Worm (Caenorhabditis elegans): ENCODE data around the gene wdr-20.

The wdr-20 gene

DNA sequence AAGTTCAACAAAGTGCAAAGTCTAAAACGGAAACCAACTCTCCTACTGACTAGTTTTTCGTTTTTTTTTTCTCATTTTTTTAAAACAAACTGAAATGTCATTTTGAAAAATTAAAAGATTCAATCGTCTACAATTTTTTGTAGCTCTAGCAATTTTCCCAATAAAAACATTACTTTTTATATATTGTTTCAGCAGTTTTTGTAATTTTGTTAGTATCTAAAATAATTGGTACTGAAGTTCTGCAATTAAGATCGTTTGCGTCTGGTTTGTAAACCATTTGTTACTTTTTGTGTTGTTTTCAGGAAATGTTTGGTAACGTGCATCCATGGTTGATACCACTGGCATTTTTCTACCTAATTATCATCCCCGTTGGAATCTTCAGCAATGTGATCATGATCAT lies 24.6 kb upstream of the wdr-20 start, which contains the start of gene srsx-30:
srsx-30 (plus strand) TSS at position 301 of the 400 bp plus-strand sequence.
- no peak for TF ChIP-seq Y55F3AM.14 (GFP tag; optimal IDR thresholded peaks at IDR 0.05)
- TF ChIP-seq nhr-11 (tag; optimal IDR thresholded peaks at IDR 0.05), result no peak
- no peak for TF ChIP-seq mdl-1 (tag; optimal IDR thresholded peaks at IDR 0.05)
- TF ChIP-seq R02D3.7 (tag; optimal IDR thresholded peaks at IDR 0.05), result no peak
- no peak for TF ChIP-seq sma-3 (GFP tag; optimal IDR thresholded peaks at IDR 0.05)
- TF ChIP-seq nhr-129 (tag; optimal IDR thresholded peaks at IDR 0.05), result no peak
- no peak for TF ChIP-seq nhr-10 (tag; optimal IDR thresholded peaks at IDR 0.05)
- no peak for TF ChIP-seq nhr-21 (tag; optimal IDR thresholded peaks at IDR 0.05)
- TF ChIP-seq ztf-11 (tag; optimal IDR thresholded peaks at IDR 0.05), result no peak
- no peak for TF ChIP-seq fos-1 (tag; optimal IDR thresholded peaks at IDR 0.05)
- no peak for TF ChIP-seq lin-11 (tag; optimal IDR thresholded peaks at IDR 0.05)
- TF ChIP-seq skn-1 (tag; optimal IDR thresholded peaks at IDR 0.05), result no peak
- TF ChIP-seq snpc-4 (tag; optimal IDR thresholded peaks at IDR 0.05), result no peak
- TF ChIP-seq crh-2 (tag; optimal IDR thresholded peaks at IDR 0.05), result no peak
- no peak for TF ChIP-seq elt-1 (tag; optimal IDR thresholded peaks at IDR 0.05)
- TF ChIP-seq aly-2 (tag; optimal IDR thresholded peaks at IDR 0.05), result no peak
- TF ChIP-seq unc-62 (GFP tag; optimal IDR thresholded peaks at IDR 0.05), result no peak
- no peak for TF ChIP-seq sem-4 (tag; optimal IDR thresholded peaks at IDR 0.05)
- TF ChIP-seq blmp-1 (tag; optimal IDR thresholded peaks at IDR 0.05; ENCODE audit: insufficient read depth), result no peak

DNA sequence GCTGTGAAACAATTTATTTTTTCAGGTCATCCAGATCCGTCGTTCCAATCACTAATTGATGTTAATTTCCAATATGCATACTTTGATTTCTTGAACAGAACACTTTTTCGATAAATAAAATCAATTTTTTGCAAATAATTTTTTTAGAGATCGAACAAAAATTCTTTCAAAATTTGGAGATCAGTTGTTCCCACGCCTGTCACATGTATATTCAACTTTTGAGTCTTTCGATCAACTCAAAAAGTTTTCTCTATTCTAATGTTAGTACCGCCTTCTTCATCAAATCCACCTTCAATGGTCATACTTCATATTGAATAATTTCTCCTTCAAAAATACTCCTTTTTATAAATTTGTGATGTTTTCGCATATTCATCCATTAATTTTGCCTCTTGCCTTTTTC lies 20.7 kb upstream of the wdr-20 start, which contains the start of gene srsx-29:
srsx-29 (plus strand) TSS at position 301 of the 400 bp plus-strand sequence.
- TF ChIP-seq alr-1 (tag; optimal IDR thresholded peaks at IDR 0.05), result no peak
- TF ChIP-seq C34F6.9 (tag; optimal IDR thresholded peaks at IDR 0.05), result no peak
- TF ChIP-seq sma-3 (GFP tag; optimal IDR thresholded peaks at IDR 0.05), result no peak
- no peak for TF ChIP-seq crh-2 (tag; optimal IDR thresholded peaks at IDR 0.05)

DNA sequence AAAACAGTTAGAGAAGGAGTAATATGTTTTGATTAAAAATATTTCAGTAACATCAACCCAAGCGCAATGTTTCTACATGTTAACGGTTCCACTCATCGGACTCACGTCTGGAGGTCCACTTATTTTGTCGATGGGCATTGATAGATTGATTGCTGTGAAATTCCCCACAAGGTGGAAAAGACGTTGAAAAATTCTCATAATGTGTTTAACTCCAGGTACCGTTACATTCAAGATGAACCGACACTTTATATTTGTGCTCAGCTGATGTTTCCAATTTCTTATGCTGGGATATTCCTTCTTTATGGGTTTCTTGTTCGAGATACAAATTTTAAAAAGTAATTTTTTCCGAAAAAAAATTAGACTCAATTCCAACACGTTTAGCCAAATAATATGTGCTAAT lies 19.1 kb upstream of the wdr-20 start:
- TF ChIP-seq sma-3 (GFP tag; optimal IDR thresholded peaks at IDR 0.05), result no peak
- TF ChIP-seq peb-1 (tag; optimal IDR thresholded peaks at IDR 0.05), result no peak
- no peak for TF ChIP-seq snpc-4 (tag; optimal IDR thresholded peaks at IDR 0.05)
- TF ChIP-seq F13H6.1 (tag; optimal IDR thresholded peaks at IDR 0.05), result no peak
- no peak for TF ChIP-seq mdl-1 (tag; optimal IDR thresholded peaks at IDR 0.05)
- TF ChIP-seq ZK546.5 (tag; optimal IDR thresholded peaks at IDR 0.05), result no peak
- no peak for TF ChIP-seq dmd-4 (tag; optimal IDR thresholded peaks at IDR 0.05)
- TF ChIP-seq ceh-16 (tag; optimal IDR thresholded peaks at IDR 0.05), result no peak
- no peak for TF ChIP-seq lin-13 (GFP tag; optimal IDR thresholded peaks at IDR 0.05)
- TF ChIP-seq C34F6.9 (tag; optimal IDR thresholded peaks at IDR 0.05), result no peak
- no peak for TF ChIP-seq lin-39 (tag; optimal IDR thresholded peaks at IDR 0.05)
- TF ChIP-seq gmeb-1 (tag; optimal IDR thresholded peaks at IDR 0.05), result no peak
- TF ChIP-seq aly-2 (tag; optimal IDR thresholded peaks at IDR 0.05), result no peak
- TF ChIP-seq skn-1 (tag; optimal IDR thresholded peaks at IDR 0.05), result no peak
- TF ChIP-seq ceh-82 (tag; optimal IDR thresholded peaks at IDR 0.05), result no peak
- no peak for TF ChIP-seq nhr-11 (tag; optimal IDR thresholded peaks at IDR 0.05)
- no peak for TF ChIP-seq zag-1 (tag; optimal IDR thresholded peaks at IDR 0.05)
- TF ChIP-seq Y55F3AM.14 (GFP tag; optimal IDR thresholded peaks at IDR 0.05), result no peak
- no peak for TF ChIP-seq ztf-4 (tag; optimal IDR thresholded peaks at IDR 0.05)

DNA sequence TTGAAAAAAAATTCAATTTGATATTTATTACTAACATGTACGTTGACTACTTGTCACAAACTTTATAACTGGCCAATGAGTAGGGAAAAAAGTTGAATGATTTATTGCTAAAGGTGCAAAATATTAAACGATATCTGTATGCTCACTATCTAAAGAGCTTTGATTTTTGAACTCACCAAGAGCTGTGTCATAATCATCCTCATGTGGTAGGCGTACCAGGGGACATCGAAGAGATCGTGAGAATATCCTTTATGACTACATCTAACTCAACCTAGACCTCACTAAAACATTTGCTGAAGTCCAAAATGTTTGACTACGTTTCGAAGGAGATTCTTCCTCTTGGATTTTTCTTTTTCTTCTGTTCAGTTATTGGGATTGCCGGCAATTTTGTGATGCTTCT lies 18.3 kb upstream of the wdr-20 start, which contains the start of gene srsx-28:
srsx-28 (plus strand) TSS at position 301 of the 400 bp plus-strand sequence.
- no peak for TF ChIP-seq mab-5 (tag; optimal IDR thresholded peaks at IDR 0.05)
- TF ChIP-seq aly-2 (tag; optimal IDR thresholded peaks at IDR 0.05), result no peak
- no peak for TF ChIP-seq nhr-6 (tag; optimal IDR thresholded peaks at IDR 0.05)
- TF ChIP-seq R02D3.7 (tag; optimal IDR thresholded peaks at IDR 0.05), result no peak
- no peak for TF ChIP-seq alr-1 (tag; optimal IDR thresholded peaks at IDR 0.05)
- TF ChIP-seq nhr-11 (tag; optimal IDR thresholded peaks at IDR 0.05), result no peak
- TF ChIP-seq nhr-21 (tag; optimal IDR thresholded peaks at IDR 0.05), result no peak
- TF ChIP-seq blmp-1 (tag; optimal IDR thresholded peaks at IDR 0.05; ENCODE audit: insufficient read depth), result no peak
- no peak for TF ChIP-seq nhr-12 (tag; optimal IDR thresholded peaks at IDR 0.05)
- TF ChIP-seq Y55F3AM.14 (GFP tag; optimal IDR thresholded peaks at IDR 0.05), result no peak
- no peak for TF ChIP-seq fos-1 (tag; optimal IDR thresholded peaks at IDR 0.05)
- no peak for TF ChIP-seq dmd-4 (tag; optimal IDR thresholded peaks at IDR 0.05)
- no peak for TF ChIP-seq sem-4 (tag; optimal IDR thresholded peaks at IDR 0.05)
- no peak for TF ChIP-seq sma-9 (GFP tag; optimal IDR thresholded peaks at IDR 0.05)
- no peak for TF ChIP-seq sma-9 (tag; optimal IDR thresholded peaks at IDR 0.05)
- TF ChIP-seq nhr-129 (tag; optimal IDR thresholded peaks at IDR 0.05), result no peak
- TF ChIP-seq egl-27 (tag; optimal IDR thresholded peaks at IDR 0.05), result no peak
- no peak for TF ChIP-seq crh-2 (tag; optimal IDR thresholded peaks at IDR 0.05)
